Fruit fly (Drosophila melanogaster) S2 (cell line): ENCODE measurements around the gene Rga.

Experiments
- CG8478 ChIP-seq: fragments of >200 bp; optimal IDR thresholded peaks from 2 replicates; lab custom pipeline; 2018
- CTCF ChIP-seq, 2 experiments: fragments of >200 bp; optimal IDR thresholded peaks; 2 replicates each; lab custom pipeline; 2018

DNA sequence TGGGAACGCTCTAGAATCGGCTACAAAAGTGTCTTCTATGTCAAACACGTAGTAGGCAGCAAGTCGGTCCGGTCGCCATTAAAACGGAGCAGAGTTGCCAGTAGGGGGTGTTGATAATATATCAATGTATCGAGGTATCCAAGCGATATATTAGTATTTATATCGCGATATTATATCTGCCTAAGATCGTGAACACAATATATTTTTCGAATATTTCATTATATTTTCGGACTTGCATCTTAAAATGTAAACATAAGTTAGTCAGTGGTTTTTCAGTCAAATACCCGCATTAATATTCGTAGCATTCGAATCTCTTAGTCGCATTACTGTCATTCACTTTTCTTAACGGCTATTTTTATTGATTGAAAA, 46.9 kb upstream of the Rga start, which contains the start of gene CG2182:
- TF ChIP-seq CG8478 (lab: Kevin White, UChicago) (no peak), CTCF (optimal IDR thresholded peaks at IDR 0.05; lab: Kevin White, UChicago) (no peak)
